Worm (Caenorhabditis elegans): ENCODE measurements around the gene sdz-4.

DNA sequence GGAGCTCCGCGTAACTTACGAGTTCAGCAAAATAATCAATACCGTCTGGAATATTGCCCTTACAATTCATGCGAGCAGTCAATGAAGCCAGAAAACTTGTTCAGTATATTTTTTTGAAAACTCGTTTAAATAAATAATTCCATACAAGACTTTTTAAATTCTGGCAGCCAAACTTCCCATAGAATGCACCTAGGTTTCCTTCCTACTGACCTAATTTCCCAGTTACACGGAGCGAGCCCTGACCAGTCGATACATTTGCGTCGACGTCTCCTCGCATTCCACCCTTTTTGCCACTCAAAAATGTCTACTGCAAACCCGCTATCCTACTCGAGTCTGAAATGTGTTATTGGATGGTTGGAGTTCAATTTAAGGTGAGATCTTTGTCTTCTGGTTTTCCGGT is 41.4 kb upstream of the sdz-4 start, which contains the start of gene fbxc-30:
- TF ChIP-seq ama-1 (optimal IDR thresholded peaks at IDR 0.05) = no peak
- TF ChIP-seq elt-2 (tag; optimal IDR thresholded peaks at IDR 0.05) = no peak
- no peak for TF ChIP-seq hlh-30 (tag; optimal IDR thresholded peaks at IDR 0.05; ENCODE audit: insufficient read depth)
